Worm (Caenorhabditis elegans) whole organism, mixed stage, embryonic: ENCODE data around the gene C27A7.9.

Source experiments
- M03D4.4 ChIP-seq: sonication (generic microtip); optimal IDR thresholded peaks from 2 replicates; lab custom pipeline; 2017; ENCODE audit warnings: mild to moderate bottlenecking, missing genetic modification characterization, missing compliant biosample characterization
- bed-3 ChIP-seq: fragments of 200-800 bp; sonication (Bioruptor generic); optimal IDR thresholded peaks from 3 replicates; lab custom pipeline; 2018; ENCODE audit warnings: mild to moderate bottlenecking, missing genetic modification characterization, moderate library complexity, missing compliant biosample characterization
- blmp-1 ChIP-seq: fragments of 150-350 bp; optimal IDR thresholded peaks from 2 replicates; lab custom pipeline; 2014; ENCODE audit warnings: missing biosample characterization, missing genetic modification characterization
- ceh-39 ChIP-seq: fragments of 150-350 bp; optimal IDR thresholded peaks from 2 replicates; lab custom pipeline; 2014; ENCODE audit warnings: missing biosample characterization, missing genetic modification characterization
- ceh-43 ChIP-seq: fragments of 200-800 bp; sonication (Bioruptor generic); optimal IDR thresholded peaks from 2 replicates; lab custom pipeline; 2018; ENCODE audit warnings: mild to moderate bottlenecking, missing genetic modification characterization, moderate library complexity, missing compliant biosample characterization
- ceh-83 ChIP-seq: fragments of 200-800 bp; sonication (Bioruptor generic); optimal IDR thresholded peaks from 2 replicates; lab custom pipeline; 2018; ENCODE audit warnings: mild to moderate bottlenecking, missing genetic modification characterization, missing compliant biosample characterization
- ces-1 ChIP-seq: fragments of 150-350 bp; optimal IDR thresholded peaks from 2 replicates; lab custom pipeline; 2014; ENCODE audit warnings: missing biosample characterization, missing genetic modification reagents, missing genetic modification characterization
- cnd-1 ChIP-seq: fragments of 200-800 bp; sonication (Bioruptor generic); optimal IDR thresholded peaks from 2 replicates; lab custom pipeline; 2018; ENCODE audit warnings: mild to moderate bottlenecking, missing genetic modification characterization, missing compliant biosample characterization
- drap-1 ChIP-seq: fragments of 200-800 bp; sonication (Bioruptor generic); optimal IDR thresholded peaks from 3 replicates; lab custom pipeline; 2018; ENCODE audit warnings: mild to moderate bottlenecking, missing genetic modification characterization, missing compliant biosample characterization
- elt-1 ChIP-seq: sonication (generic microtip); optimal IDR thresholded peaks from 2 replicates; lab custom pipeline; 2017; ENCODE audit warnings: missing genetic modification characterization, mild to moderate bottlenecking, missing compliant biosample characterization, antibody characterized with exemption, moderate library complexity, borderline replicate concordance; ENCODE audit not compliant: insufficient read depth
- elt-3 ChIP-seq: fragments of 150-350 bp; optimal IDR thresholded peaks from 2 replicates; lab custom pipeline; 2014; ENCODE audit warnings: missing biosample characterization, missing genetic modification characterization
- flh-1 ChIP-seq: fragments of 200-800 bp; sonication (Bioruptor generic); optimal IDR thresholded peaks from 2 replicates; lab custom pipeline; 2018; ENCODE audit warnings: mild to moderate bottlenecking, missing genetic modification characterization, moderate library complexity, missing compliant biosample characterization
- ham-2 ChIP-seq: fragments of 200-800 bp; sonication (Bioruptor generic); optimal IDR thresholded peaks from 2 replicates; lab custom pipeline; 2018; ENCODE audit warnings: mild to moderate bottlenecking, missing genetic modification characterization, missing compliant biosample characterization
- hlh-1 ChIP-seq: fragments of 150-350 bp; optimal IDR thresholded peaks from 2 replicates; lab custom pipeline; 2014; ENCODE audit warnings: missing biosample characterization, missing genetic modification reagents, missing genetic modification characterization
- lin-32 ChIP-seq: fragments of 200-800 bp; sonication (Bioruptor generic); optimal IDR thresholded peaks from 2 replicates; lab custom pipeline; 2018; ENCODE audit warnings: mild to moderate bottlenecking, missing genetic modification characterization, missing compliant biosample characterization
- lsy-2 ChIP-seq: fragments of 150-350 bp; optimal IDR thresholded peaks from 2 replicates; lab custom pipeline; 2014; ENCODE audit warnings: missing biosample characterization, missing genetic modification characterization
- mab-5 ChIP-seq: fragments of 150-350 bp; optimal IDR thresholded peaks from 2 replicates; lab custom pipeline; 2014; ENCODE audit warnings: missing biosample characterization, missing genetic modification characterization
- mep-1 ChIP-seq: fragments of 150-350 bp; optimal IDR thresholded peaks from 2 replicates; lab custom pipeline; 2017; ENCODE audit warnings: missing biosample characterization, missing genetic modification reagents, missing genetic modification characterization, inconsistent platforms
- mls-2 ChIP-seq: sonication (generic microtip); optimal IDR thresholded peaks from 2 replicates; lab custom pipeline; 2016; ENCODE audit warnings: mild to moderate bottlenecking, missing genetic modification characterization, moderate library complexity, missing compliant biosample characterization
- nhr-12 ChIP-seq: fragments of 150-350 bp; optimal IDR thresholded peaks from 2 replicates; lab custom pipeline; 2014; ENCODE audit warnings: missing biosample characterization, missing genetic modification characterization
- nhr-237 ChIP-seq: fragments of 150-350 bp; optimal IDR thresholded peaks from 2 replicates; lab custom pipeline; 2014; ENCODE audit warnings: missing biosample characterization, missing genetic modification characterization
- nhr-28 ChIP-seq: fragments of 150-350 bp; optimal IDR thresholded peaks from 2 replicates; lab custom pipeline; 2014; ENCODE audit warnings: missing biosample characterization, missing genetic modification characterization
- nhr-76 ChIP-seq: sonication (generic microtip); optimal IDR thresholded peaks from 2 replicates; lab custom pipeline; 2017; ENCODE audit warnings: missing biosample characterization, missing genetic modification characterization
- pha-4 ChIP-seq: fragments of 150-350 bp; optimal IDR thresholded peaks from 2 replicates; lab custom pipeline; 2018; ENCODE audit warnings: missing biosample characterization, missing genetic modification reagents, missing genetic modification characterization
- sem-2 ChIP-seq: fragments of 200-800 bp; sonication (Bioruptor generic); optimal IDR thresholded peaks from 2 replicates; lab custom pipeline; 2018; ENCODE audit warnings: mild to moderate bottlenecking, missing genetic modification characterization, missing compliant biosample characterization
- snpc-4 ChIP-seq: fragments of 150-350 bp; optimal IDR thresholded peaks from 2 replicates; lab custom pipeline; 2014; ENCODE audit warnings: missing biosample characterization, missing genetic modification characterization
- sptf-1 ChIP-seq: sonication (generic microtip); optimal IDR thresholded peaks from 2 replicates; lab custom pipeline; 2017; ENCODE audit warnings: mild to moderate bottlenecking, missing genetic modification characterization, moderate library complexity, missing compliant biosample characterization
- tbx-8 ChIP-seq: fragments of 200-800 bp; sonication (Bioruptor generic); optimal IDR thresholded peaks from 2 replicates; lab custom pipeline; 2018; ENCODE audit warnings: mild to moderate bottlenecking, missing genetic modification characterization, moderate library complexity, missing compliant biosample characterization
- unc-120 ChIP-seq: sonication (generic microtip); optimal IDR thresholded peaks from 2 replicates; lab custom pipeline; 2017; ENCODE audit warnings: missing genetic modification characterization, missing compliant biosample characterization; ENCODE audit not compliant: poor library complexity, severe bottlenecking
- unc-39 ChIP-seq: fragments of 150-350 bp; optimal IDR thresholded peaks from 2 replicates; lab custom pipeline; 2014; ENCODE audit warnings: missing biosample characterization, missing genetic modification characterization
- unc-62 ChIP-seq: fragments of 150-350 bp; optimal IDR thresholded peaks from 2 replicates; lab custom pipeline; 2014; ENCODE audit warnings: missing biosample characterization, missing genetic modification reagents, missing genetic modification characterization
- zip-8 ChIP-seq: fragments of 150-350 bp; optimal IDR thresholded peaks from 2 replicates; lab custom pipeline; 2014; ENCODE audit warnings: missing biosample characterization, missing genetic modification characterization
- ztf-11 ChIP-seq: fragments of 150-350 bp; optimal IDR thresholded peaks from 2 replicates; lab custom pipeline; 2014; ENCODE audit warnings: missing biosample characterization, missing genetic modification characterization

Gene C27A7.9

ce11 chrV:12158377-12158776 is 3.9 kb upstream of the C27A7.9 start:
- TF ChIP-seq mab-5 (tag; lab: Kevin White, UChicago), result no peak

ce11 chrV:12153784-12154183 is 670 bp downstream of the C27A7.9 start:
- TF ChIP-seq unc-62 (GFP tag; lab: Kevin White, UChicago), result no peak
- TF ChIP-seq unc-39 (tag; lab: Kevin White, UChicago), result no peak
- no peak for TF ChIP-seq sem-2 (GFP tag; lab: Kevin White, UChicago)
- no peak for TF ChIP-seq M03D4.4 (tag; lab: Kevin White, UChicago)
- TF ChIP-seq snpc-4 (tag; lab: Kevin White, UChicago), result no peak
- no peak for TF ChIP-seq mep-1
- no peak for TF ChIP-seq elt-3 (tag; lab: Kevin White, UChicago)
- no peak for TF ChIP-seq pha-4 (tag; lab: Kevin White, UChicago)
- no peak for TF ChIP-seq ces-1
- no peak for TF ChIP-seq cnd-1 (tag; lab: Kevin White, UChicago)
- no peak for TF ChIP-seq drap-1 (GFP tag; lab: Kevin White, UChicago)
- no peak for TF ChIP-seq ztf-11 (tag; lab: Kevin White, UChicago)

ce11 chrV:12152857-12153256 is 1.6 kb downstream of the C27A7.9 start, which contains the start of gene C27A7.8:
TSS of gene C27A7.8 (plus strand) at chrV:12153157.
- TF ChIP-seq pha-4 (tag; lab: Kevin White, UChicago) (no peak), unc-39 (tag; lab: Kevin White, UChicago) (no peak), ceh-39 (tag; lab: Kevin White, UChicago) (no peak), sptf-1 (tag; lab: Kevin White, UChicago) (no peak), M03D4.4 (tag; lab: Kevin White, UChicago) (no peak), bed-3 (GFP tag; lab: Kevin White, UChicago) (no peak), unc-62 (GFP tag; lab: Kevin White, UChicago) (no peak), tbx-8 (GFP tag; lab: Kevin White, UChicago) (no peak), mls-2 (tag; lab: Kevin White, UChicago) (no peak), nhr-12 (tag; lab: Kevin White, UChicago) (no peak)

ce11 chrV:12150607-12151006 is 3.8 kb downstream of the C27A7.9 start, which contains the start of gene che-11:
TSS of gene che-11 (minus strand) at chrV:12150707.
- TF ChIP-seq hlh-1 (tag; lab: Kevin White, UChicago) (no peak), unc-62 (GFP tag; lab: Kevin White, UChicago) (no peak), nhr-76 (tag; lab: Kevin White, UChicago) (no peak), flh-1 (GFP tag; lab: Kevin White, UChicago) (no peak), nhr-12 (tag; lab: Kevin White, UChicago) (no peak), ceh-39 (tag; lab: Kevin White, UChicago) (no peak), lin-32 (GFP tag; lab: Kevin White, UChicago) (no peak), elt-1 (tag; lab: Kevin White, UChicago) (no peak), drap-1 (GFP tag; lab: Kevin White, UChicago) (no peak), ham-2 (no peak), bed-3 (GFP tag; lab: Kevin White, UChicago) (no peak), ceh-43 (GFP tag; lab: Kevin White, UChicago) (no peak), M03D4.4 (tag; lab: Kevin White, UChicago) (no peak), nhr-28 (no peak), ces-1 (no peak), blmp-1 (tag; lab: Kevin White, UChicago) (no peak), lsy-2 (no peak)

- no peak for TF ChIP-seq nhr-237 (tag; lab: Kevin White, UChicago)
- no peak for TF ChIP-seq nhr-12 (tag; lab: Kevin White, UChicago)
- no peak for TF ChIP-seq ces-1
- TF ChIP-seq ceh-83 (GFP tag; lab: Kevin White, UChicago), result no peak
- TF ChIP-seq elt-1 (tag; lab: Kevin White, UChicago), result no peak
- no peak for TF ChIP-seq mab-5 (tag; lab: Kevin White, UChicago)
- no peak for TF ChIP-seq unc-39 (tag; lab: Kevin White, UChicago)
- no peak for TF ChIP-seq mep-1
- no peak for TF ChIP-seq lsy-2
- TF ChIP-seq hlh-1 (tag; lab: Kevin White, UChicago), result no peak
- TF ChIP-seq nhr-76 (tag; lab: Kevin White, UChicago), result no peak
- no peak for TF ChIP-seq elt-3 (tag; lab: Kevin White, UChicago)
- no peak for TF ChIP-seq unc-120 (tag; lab: Kevin White, UChicago)
- no peak for TF ChIP-seq ham-2
- no peak for TF ChIP-seq blmp-1 (tag; lab: Kevin White, UChicago)
- no peak for TF ChIP-seq tbx-8 (GFP tag; lab: Kevin White, UChicago)
- no peak for TF ChIP-seq M03D4.4 (tag; lab: Kevin White, UChicago)
- TF ChIP-seq snpc-4 (tag; lab: Kevin White, UChicago), result no peak
- no peak for TF ChIP-seq zip-8 (tag; lab: Kevin White, UChicago)
These were observed 13.8 kb downstream of the C27A7.9 start, which contains the start of gene C27A7.3 for ce11 chrV:12140625-12141024. TSS of gene C27A7.3 (plus strand) at chrV:12140925.
